Worm (Caenorhabditis elegans): Measurements from ENCODE around the gene F53H4.2.

Gene F53H4.2

DNA sequence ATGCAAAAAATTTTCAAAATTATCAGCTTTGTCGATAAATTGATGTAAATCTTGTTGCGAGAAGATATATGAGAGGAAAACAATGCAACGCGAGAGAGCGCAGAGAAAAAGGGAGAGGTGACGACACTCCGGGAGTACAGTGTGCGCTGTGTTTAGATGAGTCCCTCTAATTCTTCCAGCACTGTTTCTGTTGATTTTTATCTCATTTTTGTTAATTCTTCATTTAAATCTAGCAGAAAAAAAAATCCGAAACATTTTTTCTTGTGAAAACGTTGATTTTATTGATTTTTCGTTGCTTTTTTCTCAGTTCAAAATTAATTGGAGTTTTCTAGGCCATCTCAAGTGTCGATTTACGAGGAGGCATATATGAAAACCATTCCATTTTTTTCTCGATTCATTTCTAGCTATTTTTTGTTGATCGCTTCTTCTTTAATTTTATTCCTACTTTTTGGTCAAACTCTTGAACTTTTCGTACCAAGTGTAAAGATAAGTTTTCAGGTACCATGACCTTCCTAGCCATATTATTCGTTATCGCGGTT lies 7.5 kb upstream of the F53H4.2 start, which contains the start of gene acl-1 (continued):
- TF ChIP-seq F16B12.6 (tag; optimal IDR thresholded peaks at IDR 0.05) (no peak), nhr-84 (tag; optimal IDR thresholded peaks at IDR 0.05) (no peak), C16A3.4 (tag; optimal IDR thresholded peaks at IDR 0.05) (peak; percentile 79), unc-30 (tag; optimal IDR thresholded peaks at IDR 0.05) (no peak), elt-3 (tag; optimal IDR thresholded peaks at IDR 0.05) (peak in 2 of 6 experiments; percentile 4 to 54), unc-86 (tag; optimal IDR thresholded peaks at IDR 0.05) (peak; percentile 85), vab-15 (tag; optimal IDR thresholded peaks at IDR 0.05) (peak; percentile 71), lin-39 (tag; optimal IDR thresholded peaks at IDR 0.05) (peak; percentile 64), fkh-10 (GFP tag; optimal IDR thresholded peaks at IDR 0.05) (peak; percentile 55), pqm-1 (tag; optimal IDR thresholded peaks at IDR 0.05) (no peak), efl-1 (optimal IDR thresholded peaks at IDR 0.05) (peak; percentile 58 to 67), efl-1 (GFP tag; optimal IDR thresholded peaks at IDR 0.05 in 1 of 2) (peak; percentile 53 to 91)

DNA sequence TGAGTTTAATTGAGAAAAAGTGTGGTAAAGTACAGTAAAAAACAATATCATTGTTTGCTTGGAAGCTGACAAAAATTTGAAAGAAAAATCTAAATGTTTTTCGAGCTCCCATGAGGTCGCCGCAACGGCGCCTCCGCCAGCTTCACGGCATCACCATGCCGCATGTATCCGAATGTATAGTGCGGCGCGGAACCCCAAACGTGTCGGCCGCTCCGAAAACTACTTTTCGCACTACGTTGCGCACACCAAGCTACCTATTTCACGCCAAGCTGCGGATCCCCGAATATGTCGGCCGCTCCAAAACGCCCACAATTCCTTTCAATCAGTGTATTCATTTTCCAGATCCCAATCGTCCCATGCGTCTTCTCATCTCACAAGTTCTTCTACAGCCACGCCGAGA lies 5.9 kb upstream of the F53H4.2 start:
- TF ChIP-seq nhr-28 (tag; optimal IDR thresholded peaks at IDR 0.05) (no peak), nhr-85 (tag) (peak; percentile 7), hpl-2 (GFP tag; optimal IDR thresholded peaks at IDR 0.05) (no peak), hlh-4 (tag; optimal IDR thresholded peaks at IDR 0.05) (no peak), hlh-17 (GFP tag; optimal IDR thresholded peaks at IDR 0.05; ENCODE audit: borderline replicate concordance) (no peak), pqm-1 (tag; optimal IDR thresholded peaks at IDR 0.05) (no peak), nhr-84 (tag; optimal IDR thresholded peaks at IDR 0.05) (no peak), nhr-237 (tag; optimal IDR thresholded peaks at IDR 0.05) (no peak), C16A3.4 (tag; optimal IDR thresholded peaks at IDR 0.05) (no peak), pax-3 (tag; optimal IDR thresholded peaks at IDR 0.05) (no peak), lir-3 (tag; optimal IDR thresholded peaks at IDR 0.05; ENCODE audit: poor library complexity) (no peak), snpc-4 (tag; optimal IDR thresholded peaks at IDR 0.05) (peak; percentile 69), ceh-90 (tag; optimal IDR thresholded peaks at IDR 0.05) (no peak), sptf-1 (tag; optimal IDR thresholded peaks at IDR 0.05) (no peak), efl-3 (GFP tag; optimal IDR thresholded peaks at IDR 0.05) (no peak), swsn-7 (tag; optimal IDR thresholded peaks at IDR 0.05) (no peak), fkh-10 (GFP tag; optimal IDR thresholded peaks at IDR 0.05) (no peak), ceh-88 (GFP tag; IDR thresholded peaks at IDR 0.05) (no peak), efl-1 (optimal IDR thresholded peaks at IDR 0.05) (no peak), efl-1 (GFP tag; optimal IDR thresholded peaks at IDR 0.05 in 1 of 2) (peak in 1 of 2 experiments; percentile 66), lin-15B (tag; optimal IDR thresholded peaks at IDR 0.05) (no peak), fkh-8 (tag; optimal IDR thresholded peaks at IDR 0.05) (no peak), C34B4.2 (tag; optimal IDR thresholded peaks at IDR 0.05) (no peak)

DNA sequence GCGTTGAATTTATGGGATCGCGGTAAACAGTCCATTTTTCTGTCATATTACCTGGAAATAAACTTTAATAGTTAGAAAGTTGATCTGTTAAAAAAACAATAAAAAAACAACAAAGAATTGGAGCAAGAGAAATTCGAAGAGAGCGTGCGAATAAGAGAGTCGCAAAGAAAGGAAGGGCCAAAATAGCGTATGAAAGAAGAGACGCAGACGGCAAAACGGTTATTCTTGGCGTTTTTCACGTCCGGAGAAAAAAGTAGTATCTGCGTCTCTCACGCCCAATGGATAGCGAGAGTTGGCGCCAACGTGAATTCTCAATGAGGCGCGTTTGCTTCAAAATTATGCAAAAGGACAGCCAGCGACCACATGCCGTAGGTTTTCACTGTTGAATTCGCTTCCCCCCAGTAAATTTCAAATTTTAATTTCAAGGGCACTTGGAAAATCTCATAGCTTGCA lies 3.6 kb downstream of the F53H4.2 start, which contains the start of gene F53H4.6:
TSS of gene F53H4.6 (minus strand) at position 51 of the 453 bp plus-strand sequence.
- no peak for TF ChIP-seq efl-3 (GFP tag; optimal IDR thresholded peaks at IDR 0.05)
- no peak for TF ChIP-seq zag-1 (tag; optimal IDR thresholded peaks at IDR 0.05)
- peak; percentile 41 for TF ChIP-seq tbx-2 (tag; optimal IDR thresholded peaks at IDR 0.05)
- TF ChIP-seq dsc-1 (tag; optimal IDR thresholded peaks at IDR 0.05): peak; percentile 63
- no peak for TF ChIP-seq ztf-4 (tag; optimal IDR thresholded peaks at IDR 0.05)
- TF ChIP-seq hlh-4 (tag; optimal IDR thresholded peaks at IDR 0.05): no peak
- no peak for TF ChIP-seq mdl-1 (tag; optimal IDR thresholded peaks at IDR 0.05)
- TF ChIP-seq aha-1 (tag; optimal IDR thresholded peaks at IDR 0.05): no peak
- no peak for TF ChIP-seq tlp-1 (tag; optimal IDR thresholded peaks at IDR 0.05)
- no peak for TF ChIP-seq ets-5 (GFP tag; IDR thresholded peaks at IDR 0.05)
- TF ChIP-seq unc-98 (GFP tag; IDR thresholded peaks at IDR 0.05): no peak
- no peak for TF ChIP-seq alr-1 (tag; optimal IDR thresholded peaks at IDR 0.05; ENCODE audit: borderline replicate concordance)
- TF ChIP-seq vab-15 (tag; optimal IDR thresholded peaks at IDR 0.05): no peak
- no peak for TF ChIP-seq nhr-84 (tag; optimal IDR thresholded peaks at IDR 0.05)
- peak; percentile 81 for TF ChIP-seq mab-9 (GFP tag; IDR thresholded peaks at IDR 0.05)
- peak; percentile 3 for TF ChIP-seq lir-3 (tag; optimal IDR thresholded peaks at IDR 0.05; ENCODE audit: poor library complexity)
- TF ChIP-seq nhr-77 (tag; optimal IDR thresholded peaks at IDR 0.05): no peak
- TF ChIP-seq ceh-90 (tag; optimal IDR thresholded peaks at IDR 0.05): no peak
- peak; percentile 66 for TF ChIP-seq nhr-71 (tag; optimal IDR thresholded peaks at IDR 0.05)
- peak; percentile 28 for TF ChIP-seq zip-4 (GFP tag; optimal IDR thresholded peaks at IDR 0.05)
- TF ChIP-seq snpc-4 (tag; optimal IDR thresholded peaks at IDR 0.05): no peak
- no peak for TF ChIP-seq pag-3 (tag; optimal IDR thresholded peaks at IDR 0.05; ENCODE audit: borderline replicate concordance, insufficient read depth)
- TF ChIP-seq unc-130 (tag; optimal IDR thresholded peaks at IDR 0.05): no peak
- TF ChIP-seq lsy-2 (tag; optimal IDR thresholded peaks at IDR 0.05): peak; percentile 13 to 54
- TF ChIP-seq grh-1 (GFP tag; IDR thresholded peaks at IDR 0.05): peak; percentile 58
- no peak for TF ChIP-seq lin-14 (GFP tag; optimal IDR thresholded peaks at IDR 0.05)
- TF ChIP-seq efl-1 (optimal IDR thresholded peaks at IDR 0.05): peak; percentile 55 to 89
- TF ChIP-seq efl-1 (GFP tag; optimal IDR thresholded peaks at IDR 0.05 in 1 of 2): peak; percentile 38 to 76
